Worm (Caenorhabditis elegans) whole organism, midembryonic: ENCODE results near the gene sds-22.

Source experiments
- T22C8.4 ChIP-seq: fragments of 200-800 bp; sonication (Bioruptor generic); IDR thresholded peaks from 2 replicates; pipeline ENCODE4 v1.3.6; 2022; ENCODE audit warnings: missing genetic modification characterization, missing compliant biosample characterization
- cog-1 ChIP-seq: sonication (generic microtip); optimal IDR thresholded peaks from 2 replicates; lab custom pipeline; 2016; ENCODE audit warnings: missing genetic modification characterization, missing compliant biosample characterization
- flt-1 ChIP-seq: fragments of 200-800 bp; sonication (Bioruptor generic); IDR thresholded peaks from 2 replicates; pipeline ENCODE4 v1.3.6; 2022; ENCODE audit warnings: missing genetic modification characterization, missing compliant biosample characterization
- klf-2 ChIP-seq: fragments of 200-800 bp; sonication (Bioruptor generic); conservative IDR thresholded peaks from 2 replicates; pipeline ENCODE4 v1.3.6; 2022; ENCODE audit warnings: missing genetic modification reagents, missing genetic modification characterization, missing compliant biosample characterization
- med-1 ChIP-seq: sonication (generic microtip); optimal IDR thresholded peaks from 2 replicates; lab custom pipeline; 2017; ENCODE audit warnings: missing genetic modification characterization, mild to moderate bottlenecking, missing compliant biosample characterization, antibody characterized with exemption, missing genetic modification reagents; ENCODE audit not compliant: insufficient read depth
- ref-1 ChIP-seq: fragments of 200-800 bp; sonication (Bioruptor generic); conservative IDR thresholded peaks from 2 replicates; pipeline ENCODE4 v1.3.6; 2022; ENCODE audit warnings: missing genetic modification reagents, missing genetic modification characterization, missing compliant biosample characterization
- tab-1 ChIP-seq: fragments of 200-800 bp; sonication (Bioruptor generic); IDR thresholded peaks from 2 replicates; pipeline ENCODE4 v1.3.6; 2022; ENCODE audit warnings: missing genetic modification characterization, missing compliant biosample characterization
- ztf-23 ChIP-seq: fragments of 200-800 bp; sonication (Bioruptor generic); IDR thresholded peaks from 2 replicates; pipeline ENCODE4 v1.3.6; 2022; ENCODE audit warnings: missing genetic modification reagents, missing genetic modification characterization, missing compliant biosample characterization
- ztf-29 ChIP-seq: fragments of 200-800 bp; sonication (Bioruptor generic); IDR thresholded peaks from 2 replicates; pipeline ENCODE4 v1.3.6; 2022; ENCODE audit warnings: missing genetic modification reagents, missing genetic modification characterization, missing compliant biosample characterization

- TF ChIP-seq med-1 (GFP tag; lab: Kevin White, UChicago) (no peak), tab-1 (GFP tag; lab: Robert Waterston, UW) (0 out of 2 replicates have a peak, but pooled peaks have one; percentile 48), flt-1 (GFP tag; lab: Robert Waterston, UW) (peak; percentile 58), ztf-29 (GFP tag; lab: Robert Waterston, UW) (no peak), cog-1 (tag; lab: Kevin White, UChicago) (no peak), ztf-23 (GFP tag; lab: Robert Waterston, UW) (peak; percentile 61; the same call in 1 of the 2 replicates), ref-1 (GFP tag; lab: Robert Waterston, UW) (no peak), T22C8.4 (no peak), klf-2 (GFP tag; lab: Robert Waterston, UW) (no peak)
Measured at ce11 chrII:7810869-7811543, 47.2 kb upstream of the sds-22 start, which contains the start of gene cki-1.
